Fruit fly (Drosophila melanogaster) whole organism, embryonic: ENCODE data around the gene N.

Source experiments
- Adf1 ChIP-seq: fragments of 200-800 bp; sonication (Bioruptor generic); IDR thresholded peaks from 2 replicates; pipeline ENCODE4 v1.3.6; 2022; ENCODE audit warnings: missing biosample characterization, missing genetic modification characterization
- Atf-2 ChIP-seq: fragments of 200-800 bp; sonication (Bioruptor generic); optimal IDR thresholded peaks from 2 replicates; lab custom pipeline; 2016; ENCODE audit warnings: missing biosample characterization, missing genetic modification characterization
- Atf6 ChIP-seq: fragments of 200-800 bp; sonication (Bioruptor generic); IDR thresholded peaks from 2 replicates; pipeline ENCODE4 v1.3.6; 2022; ENCODE audit warnings: missing biosample characterization, missing genetic modification characterization
- BEAF-32 ChIP-seq: fragments of 200-800 bp; sonication (Bioruptor generic); optimal IDR thresholded peaks from 3 replicates; lab custom pipeline; 2017; ENCODE audit warnings: missing biosample characterization, missing genetic modification characterization, mild to moderate bottlenecking, moderate library complexity, missing genetic modification reagents
- CG10462 ChIP-seq: fragments of 200-800 bp; sonication (Bioruptor generic); optimal IDR thresholded peaks from 2 replicates; lab custom pipeline; 2016; ENCODE audit warnings: missing biosample characterization, missing genetic modification characterization
- CG12659 ChIP-seq: fragments of 200-800 bp; sonication (Bioruptor generic); optimal IDR thresholded peaks from 3 replicates; lab custom pipeline; 2017; ENCODE audit warnings: mild to moderate bottlenecking, missing biosample characterization, missing genetic modification reagents, missing genetic modification characterization
- CG13287 ChIP-seq: fragments of 200-800 bp; sonication (Bioruptor generic); IDR thresholded peaks from 2 replicates; pipeline ENCODE4 v1.3.6; 2022; ENCODE audit warnings: missing biosample characterization, missing genetic modification characterization; ENCODE audit not compliant: partially characterized antibody
- CG13424 ChIP-seq: fragments of 200-800 bp; sonication (Bioruptor generic); optimal IDR thresholded peaks from 2 replicates; lab custom pipeline; 2019; ENCODE audit warnings: missing biosample characterization, mild to moderate bottlenecking, missing genetic modification characterization, moderate library complexity
- CG14710 ChIP-seq: fragments of 200-800 bp; sonication (Bioruptor generic); optimal IDR thresholded peaks from 3 replicates; lab custom pipeline; 2019; ENCODE audit warnings: missing biosample characterization, mild to moderate bottlenecking, missing genetic modification characterization, moderate library complexity
- CG15011 ChIP-seq: fragments of 200-800 bp; sonication (Bioruptor generic); optimal IDR thresholded peaks from 3 replicates; lab custom pipeline; 2018; ENCODE audit warnings: missing biosample characterization, mild to moderate bottlenecking, missing genetic modification characterization
- CG15479 ChIP-seq: fragments of 200-800 bp; sonication (Bioruptor generic); optimal IDR thresholded peaks from 3 replicates; lab custom pipeline; 2019; ENCODE audit warnings: missing biosample characterization, mild to moderate bottlenecking, missing genetic modification characterization, moderate library complexity
- CG30403 ChIP-seq: fragments of 200-800 bp; sonication (Bioruptor generic); optimal IDR thresholded peaks from 3 replicates; lab custom pipeline; 2016; ENCODE audit warnings: missing biosample characterization, missing genetic modification characterization
- CG4424 ChIP-seq: fragments of 200-800 bp; sonication (Bioruptor generic); optimal IDR thresholded peaks from 3 replicates; lab custom pipeline; 2016; ENCODE audit warnings: missing biosample characterization, missing genetic modification characterization
- CG6791 ChIP-seq: fragments of 200-800 bp; sonication (Bioruptor generic); IDR thresholded peaks from 3 replicates; pipeline ENCODE4 v1.3.6; 2022; ENCODE audit warnings: missing biosample characterization, missing genetic modification characterization; ENCODE audit not compliant: partially characterized antibody
- CG7987 ChIP-seq: fragments of 200-800 bp; sonication (Bioruptor generic); optimal IDR thresholded peaks from 2 replicates; lab custom pipeline; 2018; ENCODE audit warnings: missing biosample characterization, mild to moderate bottlenecking, missing genetic modification characterization, moderate library complexity
- CG9727 ChIP-seq: fragments of 200-800 bp; sonication (Bioruptor generic); optimal IDR thresholded peaks from 3 replicates; lab custom pipeline; 2017; ENCODE audit warnings: missing biosample characterization, mild to moderate bottlenecking, missing genetic modification characterization
- CG9817 ChIP-seq: fragments of 200-800 bp; sonication (Bioruptor generic); optimal IDR thresholded peaks from 2 replicates; lab custom pipeline; 2018; ENCODE audit warnings: missing biosample characterization, mild to moderate bottlenecking, missing genetic modification characterization, moderate library complexity
- Chrac-16 ChIP-seq: fragments of 200-800 bp; sonication (Bioruptor generic); optimal IDR thresholded peaks from 3 replicates; lab custom pipeline; 2016; ENCODE audit warnings: missing biosample characterization, missing genetic modification characterization
- Dek ChIP-seq: fragments of 200-800 bp; sonication (Bioruptor generic); optimal IDR thresholded peaks from 3 replicates; lab custom pipeline; 2019; ENCODE audit warnings: missing biosample characterization, mild to moderate bottlenecking, missing genetic modification characterization, moderate library complexity
- Dp ChIP-seq: fragments of 200-800 bp; sonication (Bioruptor generic); optimal IDR thresholded peaks from 2 replicates; lab custom pipeline; 2018; ENCODE audit warnings: missing biosample characterization, mild to moderate bottlenecking, missing genetic modification characterization, moderate library complexity
- Elba2 ChIP-seq: fragments of 200-800 bp; sonication (Bioruptor generic); optimal IDR thresholded peaks from 3 replicates; lab custom pipeline; 2016; ENCODE audit warnings: missing biosample characterization, missing genetic modification characterization
- Ets65A ChIP-seq: fragments of 200-800 bp; sonication (Bioruptor generic); peaks from one replicate; lab custom pipeline; 2016; ENCODE audit warnings: missing biosample characterization, missing genetic modification characterization
- Ets97D ChIP-seq: fragments of 200-800 bp; sonication (Bioruptor generic); optimal IDR thresholded peaks from 3 replicates; lab custom pipeline; 2016; ENCODE audit warnings: missing biosample characterization, missing genetic modification characterization
- HLH4C ChIP-seq: fragments of 200-800 bp; sonication (Bioruptor generic); IDR thresholded peaks from 3 replicates; pipeline ENCODE4 v1.3.6; 2022; ENCODE audit warnings: missing biosample characterization, missing genetic modification characterization; ENCODE audit not compliant: partially characterized antibody
- Hey ChIP-seq: fragments of 200-800 bp; sonication (Bioruptor generic); optimal IDR thresholded peaks from 3 replicates; lab custom pipeline; 2018; ENCODE audit warnings: missing biosample characterization, mild to moderate bottlenecking, missing genetic modification characterization
- HmgZ ChIP-seq: fragments of 200-800 bp; sonication (Bioruptor generic); optimal IDR thresholded peaks from 2 replicates; lab custom pipeline; 2018; ENCODE audit warnings: missing biosample characterization, mild to moderate bottlenecking, missing genetic modification characterization
- Hsf ChIP-seq: fragments of 200-800 bp; sonication (Bioruptor generic); optimal IDR thresholded peaks from 3 replicates; lab custom pipeline; 2016; ENCODE audit warnings: missing biosample characterization, missing genetic modification characterization
- Lhr ChIP-seq: fragments of 200-800 bp; sonication (Bioruptor generic); optimal IDR thresholded peaks from 3 replicates; lab custom pipeline; 2017; ENCODE audit warnings: mild to moderate bottlenecking, missing biosample characterization, missing genetic modification reagents, missing genetic modification characterization
- MESR4 ChIP-seq: fragments of 200-800 bp; sonication (Bioruptor generic); optimal IDR thresholded peaks from 2 replicates; lab custom pipeline; 2018; ENCODE audit warnings: missing biosample characterization, mild to moderate bottlenecking, missing genetic modification characterization, moderate library complexity
- NC2β ChIP-seq: fragments of 200-800 bp; sonication (Bioruptor generic); optimal IDR thresholded peaks from 2 replicates; lab custom pipeline; 2016; ENCODE audit warnings: missing biosample characterization, missing genetic modification characterization
- Oli ChIP-seq: fragments of 200-800 bp; sonication (Bioruptor generic); optimal IDR thresholded peaks from 2 replicates; lab custom pipeline; 2018; ENCODE audit warnings: missing biosample characterization, mild to moderate bottlenecking, missing genetic modification characterization, moderate library complexity
- Opbp ChIP-seq: fragments of 200-800 bp; sonication (Bioruptor generic); IDR thresholded peaks from 3 replicates; pipeline ENCODE4 v1.3.6; 2022; ENCODE audit warnings: missing biosample characterization, missing genetic modification characterization; ENCODE audit not compliant: partially characterized antibody
- Ravus ChIP-seq: fragments of 200-800 bp; sonication (Bioruptor generic); IDR thresholded peaks from 2 replicates; pipeline ENCODE4 v1.3.6; 2022; ENCODE audit warnings: missing biosample characterization, missing genetic modification characterization
- Rfx ChIP-seq: fragments of 200-800 bp; sonication (Bioruptor generic); IDR thresholded peaks from 2 replicates; pipeline ENCODE4 v1.3.6; 2022; ENCODE audit warnings: missing biosample characterization, missing genetic modification characterization
- Sry-δ ChIP-seq: fragments of 200-800 bp; sonication (Bioruptor generic); optimal IDR thresholded peaks from 2 replicates; lab custom pipeline; 2016; ENCODE audit warnings: missing biosample characterization, missing genetic modification characterization
- Stat92E ChIP-seq, 3 experiments: fragments of >200 bp in 2 of 3; fragments of 200-800 bp in 1 of 3; sonication (Bioruptor generic) in 1 of 3; optimal IDR thresholded peaks; 2 replicates each; lab custom pipeline; 2017 to 2019; ENCODE audit warnings: missing biosample characterization in 3 of 3, missing genetic modification characterization in 3 of 3, mild to moderate bottlenecking in 1 of 3, moderate library complexity in 1 of 3
- chinmo ChIP-seq: fragments of 200-800 bp; sonication (Bioruptor generic); IDR thresholded peaks from 4 replicates; pipeline ENCODE4 v1.3.6; 2022; ENCODE audit warnings: missing biosample characterization, missing genetic modification characterization; ENCODE audit not compliant: partially characterized antibody
- chm ChIP-seq: fragments of 200-800 bp; sonication (Bioruptor generic); IDR thresholded peaks from 2 replicates; pipeline ENCODE4 v1.3.6; 2022; ENCODE audit warnings: missing biosample characterization, missing genetic modification characterization
- knrl ChIP-seq: fragments of 200-800 bp; sonication (Bioruptor generic); IDR thresholded peaks from 3 replicates; pipeline ENCODE4 v1.3.6; 2022; ENCODE audit warnings: missing biosample characterization, missing genetic modification characterization; ENCODE audit not compliant: partially characterized antibody
- lilli ChIP-seq: fragments of 200-800 bp; sonication (Bioruptor generic); optimal IDR thresholded peaks from 3 replicates; lab custom pipeline; 2016; ENCODE audit warnings: missing biosample characterization, missing genetic modification characterization
- nmo ChIP-seq: fragments of 200-800 bp; sonication (Bioruptor generic); optimal IDR thresholded peaks from 2 replicates; lab custom pipeline; 2018; ENCODE audit warnings: missing biosample characterization, mild to moderate bottlenecking, missing genetic modification characterization, moderate library complexity
- onecut ChIP-seq: fragments of 200-800 bp; sonication (Bioruptor generic); IDR thresholded peaks from 2 replicates; pipeline ENCODE4 v1.3.6; 2022; ENCODE audit warnings: missing biosample characterization, missing genetic modification characterization
- prd ChIP-seq, 3 experiments: fragments of >200 bp in 2 of 3; fragments of 200-800 bp in 1 of 3; sonication (Bioruptor generic) in 1 of 3; optimal IDR thresholded peaks in 2 of 3; IDR thresholded peaks in 1 of 3; 2 replicates in 2 of 3; 3 replicates in 1 of 3; pipeline versions ENCODE4 v1.3.6 to Lab custom; 2017 to 2022; ENCODE audit warnings: missing biosample characterization in 1 of 3, missing genetic modification characterization in 1 of 3
- sd ChIP-seq: fragments of 200-800 bp; sonication (Bioruptor generic); optimal IDR thresholded peaks from 3 replicates; lab custom pipeline; 2018; ENCODE audit warnings: missing biosample characterization, mild to moderate bottlenecking, missing genetic modification characterization, moderate library complexity
- sens ChIP-seq: fragments of 200-800 bp; sonication (Bioruptor generic); peaks from one replicate; lab custom pipeline; 2016; ENCODE audit warnings: missing biosample characterization, missing genetic modification characterization
- sisA ChIP-seq: fragments of 200-800 bp; sonication (Bioruptor generic); IDR thresholded peaks from 2 replicates; pipeline ENCODE4 v1.3.6; 2022; ENCODE audit warnings: missing biosample characterization, missing genetic modification characterization
- sob ChIP-seq: fragments of 200-800 bp; sonication (Bioruptor generic); IDR thresholded peaks from 2 replicates; pipeline ENCODE4 v1.3.6; 2022; ENCODE audit warnings: missing biosample characterization, missing genetic modification characterization
- zf30C ChIP-seq: fragments of 200-800 bp; sonication (Bioruptor generic); optimal IDR thresholded peaks from 3 replicates; lab custom pipeline; 2018; ENCODE audit warnings: missing biosample characterization, mild to moderate bottlenecking, missing genetic modification characterization
- zfh1 ChIP-seq: fragments of 200-800 bp; sonication (Bioruptor generic); IDR thresholded peaks from 3 replicates; pipeline ENCODE4 v1.3.6; 2022; ENCODE audit warnings: missing biosample characterization, missing genetic modification characterization

The N gene

dm6 chrX:3173072-3173471, 38.4 kb downstream of the N start, which contains the start of gene CG18508 (continued):
- TF ChIP-seq Dp (GFP tag; lab: Kevin White, UChicago): peak; percentile 51
- no peak for TF ChIP-seq Atf6 (GFP tag; lab: Robert Waterston, UW)
- peak; percentile 1 for TF ChIP-seq CG7987 (GFP tag; lab: Kevin White, UChicago)
- peak; percentile 21 for TF ChIP-seq MESR4
- peak; percentile 9 for TF ChIP-seq Ets65A (GFP tag; lab: Kevin White, UChicago)
- TF ChIP-seq CG9727 (GFP tag; lab: Kevin White, UChicago): no peak
- TF ChIP-seq sd (tag; lab: Kevin White, UChicago): peak; percentile 16
- peak; percentile 17 for TF ChIP-seq Hsf (GFP tag; lab: Kevin White, UChicago)
- TF ChIP-seq chinmo (GFP tag; lab: Robert Waterston, UW): 0 out of 4 replicates have a peak, but pooled peaks have one; percentile 42
- TF ChIP-seq Atf-2 (GFP tag; lab: Kevin White, UChicago): no peak
- TF ChIP-seq sob (GFP tag; lab: Robert Waterston, UW): peak; percentile 26; the same call in 1 of the 2 replicates
- no peak for TF ChIP-seq Chrac-16 (GFP tag; lab: Kevin White, UChicago)
- no peak for TF ChIP-seq Elba2 (GFP tag; lab: Kevin White, UChicago)
- TF ChIP-seq knrl: peak; percentile 30; the same call in 2 of the 3 replicates
- TF ChIP-seq Sry-δ (GFP tag; lab: Kevin White, UChicago): peak; percentile 29
- TF ChIP-seq CG9817: peak; percentile 15
- TF ChIP-seq Dek (tag; lab: Kevin White, UChicago): peak; percentile 2
- TF ChIP-seq Opbp (GFP tag; lab: Robert Waterston, UW): 0 out of 3 replicates have a peak, but pooled peaks have one; percentile 38
- TF ChIP-seq CG14710 (tag; lab: Kevin White, UChicago): peak; percentile 11
- peak; percentile 26 for TF ChIP-seq CG30403
- TF ChIP-seq CG15479: no peak
- peak; percentile 24 for TF ChIP-seq BEAF-32
- peak; percentile 23 for TF ChIP-seq HmgZ (tag; lab: Kevin White, UChicago)
- TF ChIP-seq Hey: no peak
- TF ChIP-seq zf30C (GFP tag; lab: Kevin White, UChicago): peak; percentile 29
- TF ChIP-seq lilli (GFP tag; lab: Kevin White, UChicago): peak; percentile 28
- TF ChIP-seq Ets97D (GFP tag; lab: Kevin White, UChicago): peak; percentile 72
- peak; percentile 24; the same call in 1 of the 2 replicates for TF ChIP-seq CG13287 (GFP tag; lab: Robert Waterston, UW)
- peak; percentile 59 for TF ChIP-seq CG10462 (GFP tag; lab: Kevin White, UChicago)
- TF ChIP-seq prd (optimal IDR thresholded peaks at IDR 0.05; lab: Kevin White, UChicago): no peak
- no peak; the same call in 2 of the 3 replicates for TF ChIP-seq prd (GFP tag; IDR thresholded peaks at IDR 0.05; lab: Robert Waterston, UW)
- TF ChIP-seq Rfx: peak; percentile 60
- peak; percentile 64 for TF ChIP-seq sens (GFP tag; lab: Kevin White, UChicago)
- 0 out of 3 replicates have a peak, but pooled peaks have one; percentile 38 for TF ChIP-seq zfh1 (GFP tag; lab: Robert Waterston, UW)
- no peak for TF ChIP-seq Ravus (GFP tag; lab: Robert Waterston, UW)
- peak; percentile 14 for TF ChIP-seq CG13424
- peak; percentile 57 for TF ChIP-seq CG12659 (GFP tag; lab: Kevin White, UChicago)
- TF ChIP-seq CG15011 (GFP tag; lab: Kevin White, UChicago): no peak
- TF ChIP-seq Adf1 (GFP tag; lab: Robert Waterston, UW): no peak
- TF ChIP-seq NC2β (GFP tag; lab: Kevin White, UChicago): no peak
- TF ChIP-seq Oli (tag; lab: Kevin White, UChicago): no peak
- TF ChIP-seq sisA: no peak
- no peak for TF ChIP-seq chm
- peak; percentile 48; the same call in 1 of the 3 replicates for TF ChIP-seq CG6791 (GFP tag; lab: Robert Waterston, UW)
- TF ChIP-seq nmo (GFP tag; lab: Kevin White, UChicago): peak; percentile 19
- peak; percentile 12 for TF ChIP-seq CG4424 (GFP tag; lab: Kevin White, UChicago)
- TF ChIP-seq Stat92E (GFP tag; optimal IDR thresholded peaks at IDR 0.05; lab: Kevin White, UChicago): no peak
- no peak for TF ChIP-seq HLH4C
- peak; percentile 71 for TF ChIP-seq Lhr (GFP tag; lab: Kevin White, UChicago)
- TF ChIP-seq onecut: peak; percentile 12; the same call in 1 of the 2 replicates
